Worm (Caenorhabditis elegans): ENCODE results near the gene orai-1.

- no peak for TF ChIP-seq ama-1 (optimal IDR thresholded peaks at IDR 0.05)
- TF ChIP-seq nhr-28 (tag; optimal IDR thresholded peaks at IDR 0.05): no peak
These were observed 47.9 kb upstream of the orai-1 start, which contains the start of gene Y55B1AR.2 for ce11 chrIII:598687-599086.

Measured in whole organism, L3 larva.